Worm (Caenorhabditis elegans) whole organism, L4 larva: ENCODE results near the gene R04F11.2.

ENCODE experiments used
- ceh-28 ChIP-seq: fragments of 150-350 bp; optimal IDR thresholded peaks from 2 replicates; lab custom pipeline; 2014; ENCODE audit warnings: missing biosample characterization, missing genetic modification reagents, missing genetic modification characterization
- ceh-82 ChIP-seq: sonication (generic microtip); optimal IDR thresholded peaks from 2 replicates; lab custom pipeline; 2017; ENCODE audit warnings: missing biosample characterization, missing genetic modification characterization
- ces-1 ChIP-seq: fragments of 150-350 bp; sonication (generic microtip); optimal IDR thresholded peaks from 4 replicates; lab custom pipeline; 2014; ENCODE audit warnings: missing biosample characterization, missing genetic modification reagents, missing genetic modification characterization
- fkh-10 ChIP-seq: fragments of 150-350 bp; optimal IDR thresholded peaks from 2 replicates; lab custom pipeline; 2014; ENCODE audit warnings: missing biosample characterization, missing genetic modification reagents, missing genetic modification characterization
- nhr-237 ChIP-seq: sonication (generic microtip); optimal IDR thresholded peaks from 2 replicates; lab custom pipeline; 2017; ENCODE audit warnings: missing biosample characterization, missing genetic modification characterization
- skn-1 ChIP-seq: fragments of 150-350 bp; optimal IDR thresholded peaks from 2 replicates; lab custom pipeline; 2014; ENCODE audit warnings: missing biosample characterization, missing genetic modification characterization
- snpc-4 ChIP-seq: fragments of 150-350 bp; optimal IDR thresholded peaks from 2 replicates; lab custom pipeline; 2014; ENCODE audit warnings: missing biosample characterization, missing genetic modification characterization
- unc-62 ChIP-seq, 3 experiments: fragments of 150-350 bp in 1 of 3; sonication (generic microtip); optimal IDR thresholded peaks in 2 of 3; peaks in 1 of 3; 1 replicate in 1 of 3; 2 replicates in 2 of 3; lab custom pipeline; 2014 to 2017; ENCODE audit warnings: missing biosample characterization in 3 of 3, missing genetic modification characterization in 3 of 3, missing genetic modification reagents in 3 of 3, missing genotype in 1 of 3
- ztf-11 ChIP-seq: fragments of 150-350 bp; optimal IDR thresholded peaks from 2 replicates; lab custom pipeline; 2014; ENCODE audit warnings: missing biosample characterization, missing genetic modification characterization

ce11 chrV:12334387-12334786 is 16.2 kb downstream of the R04F11.2 start:
- TF ChIP-seq fkh-10 (GFP tag; lab: Kevin White, UChicago) (no peak), ztf-11 (tag; lab: Kevin White, UChicago) (no peak), unc-62 (GFP tag; optimal IDR thresholded peaks at IDR 0.05 in 1 of 2; lab: Kevin White, UChicago) (no peak), unc-62 (tag; optimal IDR thresholded peaks at IDR 0.05; lab: Kevin White, UChicago) (no peak), ceh-82 (tag; lab: Kevin White, UChicago) (no peak), skn-1 (no peak), nhr-237 (tag; lab: Kevin White, UChicago) (no peak), snpc-4 (no peak), ceh-28 (tag; lab: Kevin White, UChicago) (no peak), ces-1 (GFP tag; lab: Kevin White, UChicago) (no peak)
